Worm (Caenorhabditis elegans) whole organism, L1 larva: ENCODE results near the gene srh-79.

Experiments used
- C16A3.4 ChIP-seq: fragments of 150-350 bp; optimal IDR thresholded peaks from 2 replicates; lab custom pipeline; 2014; ENCODE audit warnings: missing biosample characterization, missing genetic modification characterization
- aha-1 ChIP-seq: fragments of 150-350 bp; optimal IDR thresholded peaks from 2 replicates; lab custom pipeline; 2014; ENCODE audit warnings: missing biosample characterization, missing genetic modification characterization
- aly-2 ChIP-seq: fragments of 150-350 bp; optimal IDR thresholded peaks from 2 replicates; lab custom pipeline; 2014; ENCODE audit warnings: missing biosample characterization, missing genetic modification characterization
- blmp-1 ChIP-seq: fragments of 150-350 bp; optimal IDR thresholded peaks from 2 replicates; lab custom pipeline; 2014; ENCODE audit warnings: missing biosample characterization, missing genetic modification characterization
- ceh-8 ChIP-seq: fragments of 200-800 bp; sonication (Bioruptor generic); optimal IDR thresholded peaks from 2 replicates; lab custom pipeline; 2018; ENCODE audit warnings: mild to moderate bottlenecking, missing genetic modification characterization, moderate library complexity, missing compliant biosample characterization
- ceh-82 ChIP-seq, 3 experiments: fragments of 150-350 bp in 1 of 3; sonication (generic microtip) in 2 of 3; optimal IDR thresholded peaks; 2 replicates each; lab custom pipeline; 2014 to 2017; ENCODE audit warnings: missing biosample characterization in 3 of 3, missing genetic modification characterization in 3 of 3
- dpl-1 ChIP-seq, 3 experiments: fragments of 150-350 bp in 2 of 3; sonication (generic microtip) in 1 of 3; optimal IDR thresholded peaks; 2 replicates each; lab custom pipeline; 2014 to 2017; ENCODE audit warnings: missing biosample characterization in 3 of 3, missing genetic modification characterization in 3 of 3, missing genetic modification reagents in 3 of 3
- efl-1 ChIP-seq, 4 experiments: fragments of 150-350 bp; optimal IDR thresholded peaks in 3 of 4; peaks in 1 of 4; 1 replicate in 1 of 4; 2 replicates in 3 of 4; lab custom pipeline; 2014; ENCODE audit warnings: missing biosample characterization in 2 of 4, missing genetic modification characterization in 2 of 4, missing genetic modification reagents in 2 of 4
- elt-2 ChIP-seq: sonication (generic microtip); optimal IDR thresholded peaks from 2 replicates; lab custom pipeline; 2016; ENCODE audit warnings: missing genetic modification characterization, mild to moderate bottlenecking, inconsistent platforms, missing compliant biosample characterization, missing genetic modification reagents
- fkh-10 ChIP-seq: sonication (generic microtip); optimal IDR thresholded peaks from 2 replicates; lab custom pipeline; 2017; ENCODE audit warnings: missing biosample characterization, missing genetic modification reagents, missing genetic modification characterization
- fos-1 ChIP-seq: fragments of 150-350 bp; optimal IDR thresholded peaks from 2 replicates; lab custom pipeline; 2014; ENCODE audit warnings: missing biosample characterization, missing genetic modification characterization
- hlh-17 ChIP-seq: fragments of 200-800 bp; sonication (Bioruptor generic); optimal IDR thresholded peaks from 2 replicates; lab custom pipeline; 2018; ENCODE audit warnings: missing genetic modification characterization, mild to moderate bottlenecking, missing compliant biosample characterization, moderate library complexity, borderline replicate concordance
- hlh-4 ChIP-seq: sonication (generic microtip); optimal IDR thresholded peaks from 2 replicates; lab custom pipeline; 2016; ENCODE audit warnings: mild to moderate bottlenecking, missing genetic modification characterization, missing compliant biosample characterization
- hpl-2 ChIP-seq: fragments of 150-350 bp; optimal IDR thresholded peaks from 2 replicates; lab custom pipeline; 2014; ENCODE audit warnings: missing biosample characterization, missing genetic modification reagents, missing genetic modification characterization
- irx-1 ChIP-seq: sonication (generic microtip); optimal IDR thresholded peaks from 2 replicates; lab custom pipeline; 2016; ENCODE audit warnings: missing genetic modification characterization, missing compliant biosample characterization
- jun-1 ChIP-seq: fragments of 150-350 bp; optimal IDR thresholded peaks from 2 replicates; lab custom pipeline; 2014; ENCODE audit warnings: missing biosample characterization, missing genetic modification reagents, missing genetic modification characterization
- lin-35 ChIP-seq, 2 experiments: fragments of 150-350 bp; optimal IDR thresholded peaks; 2 replicates each; lab custom pipeline; 2014; ENCODE audit warnings: missing biosample characterization in 2 of 2, missing genetic modification characterization in 2 of 2, missing genetic modification reagents in 2 of 2
- lsy-2 ChIP-seq, 2 experiments: fragments of 150-350 bp; optimal IDR thresholded peaks; 2 replicates each; lab custom pipeline; 2014; ENCODE audit warnings: missing biosample characterization in 2 of 2, missing genetic modification characterization in 2 of 2
- mep-1 ChIP-seq: fragments of 150-350 bp; optimal IDR thresholded peaks from 2 replicates; lab custom pipeline; 2014; ENCODE audit warnings: missing biosample characterization, missing genetic modification characterization
- nhr-11 ChIP-seq: fragments of 150-350 bp; optimal IDR thresholded peaks from 2 replicates; lab custom pipeline; 2014; ENCODE audit warnings: missing biosample characterization, missing genetic modification characterization
- nhr-19 ChIP-seq: fragments of 200-800 bp; sonication (Bioruptor generic); conservative IDR thresholded peaks from 2 replicates; pipeline ENCODE4 v1.3.6; 2022; ENCODE audit warnings: missing genetic modification characterization, missing compliant biosample characterization
- nhr-20 ChIP-seq: sonication (generic microtip); optimal IDR thresholded peaks from 2 replicates; lab custom pipeline; 2016; ENCODE audit warnings: mild to moderate bottlenecking, missing genetic modification characterization, missing compliant biosample characterization
- nhr-28 ChIP-seq: fragments of 150-350 bp; optimal IDR thresholded peaks from 2 replicates; lab custom pipeline; 2014; ENCODE audit warnings: missing biosample characterization, missing genetic modification characterization
- nhr-47 ChIP-seq: sonication (generic microtip); optimal IDR thresholded peaks from 2 replicates; lab custom pipeline; 2016; ENCODE audit warnings: mild to moderate bottlenecking, missing genetic modification characterization, moderate library complexity, missing compliant biosample characterization
- nhr-76 ChIP-seq: sonication (generic microtip); optimal IDR thresholded peaks from 2 replicates; lab custom pipeline; 2017; ENCODE audit warnings: missing biosample characterization, missing genetic modification characterization
- nhr-84 ChIP-seq: sonication (generic microtip); optimal IDR thresholded peaks from 2 replicates; lab custom pipeline; 2017; ENCODE audit warnings: missing biosample characterization, missing genetic modification characterization
- nhr-85 ChIP-seq: sonication (generic microtip); peaks from one replicate; lab custom pipeline; 2016; ENCODE audit warnings: missing genetic modification characterization, inconsistent platforms, missing compliant biosample characterization
- pag-3 ChIP-seq: sonication (generic microtip); optimal IDR thresholded peaks from 2 replicates; lab custom pipeline; 2017; ENCODE audit warnings: missing genetic modification characterization, mild to moderate bottlenecking, missing compliant biosample characterization, antibody characterized with exemption, borderline replicate concordance; ENCODE audit not compliant: insufficient read depth
- snpc-4 ChIP-seq: fragments of 150-350 bp; optimal IDR thresholded peaks from 2 replicates; lab custom pipeline; 2014; ENCODE audit warnings: missing biosample characterization, missing genetic modification characterization
- snu-23 ChIP-seq: sonication (generic microtip); optimal IDR thresholded peaks from 2 replicates; lab custom pipeline; 2016; ENCODE audit warnings: missing genetic modification characterization, missing compliant biosample characterization
- sox-4 ChIP-seq: sonication (generic microtip); optimal IDR thresholded peaks from 2 replicates; lab custom pipeline; 2016; ENCODE audit warnings: missing genetic modification characterization, missing compliant biosample characterization
- swsn-7 ChIP-seq: sonication (generic microtip); optimal IDR thresholded peaks from 2 replicates; lab custom pipeline; 2016; ENCODE audit warnings: missing genetic modification characterization, missing compliant biosample characterization
- tbx-2 ChIP-seq: sonication (generic microtip); optimal IDR thresholded peaks from 2 replicates; lab custom pipeline; 2016; ENCODE audit warnings: missing genetic modification characterization, missing compliant biosample characterization
- tlp-1 ChIP-seq: fragments of 150-350 bp; optimal IDR thresholded peaks from 2 replicates; lab custom pipeline; 2014; ENCODE audit warnings: missing biosample characterization, missing genetic modification characterization
- unc-30 ChIP-seq: sonication (generic microtip); optimal IDR thresholded peaks from 2 replicates; lab custom pipeline; 2017; ENCODE audit warnings: missing biosample characterization, missing genetic modification characterization
- unc-62 ChIP-seq: fragments of 150-350 bp; optimal IDR thresholded peaks from 2 replicates; lab custom pipeline; 2014; ENCODE audit warnings: missing biosample characterization, missing genetic modification reagents, missing genetic modification characterization
- vab-15 ChIP-seq: sonication (generic microtip); optimal IDR thresholded peaks from 2 replicates; lab custom pipeline; 2017; ENCODE audit warnings: missing genotype, mild to moderate bottlenecking, missing genetic modification characterization, missing compliant biosample characterization
- zag-1 ChIP-seq: fragments of 150-350 bp; optimal IDR thresholded peaks from 2 replicates; lab custom pipeline; 2014; ENCODE audit warnings: missing biosample characterization, missing genetic modification characterization
- zip-4 ChIP-seq: fragments of 200-800 bp; sonication (Bioruptor generic); optimal IDR thresholded peaks from 2 replicates; lab custom pipeline; 2018; ENCODE audit warnings: mild to moderate bottlenecking, missing genetic modification characterization, moderate library complexity, missing compliant biosample characterization
- ztf-11 ChIP-seq, 2 experiments: sonication (generic microtip); optimal IDR thresholded peaks; 2 replicates each; lab custom pipeline; 2016 to 2017; ENCODE audit warnings: missing genetic modification characterization in 2 of 2, missing biosample characterization in 1 of 2, missing compliant biosample characterization in 1 of 2

The srh-79 gene

ce11 chrV:7529840-7530239, 32.3 kb downstream of the srh-79 start, which contains the start of gene swt-2:
swt-2 (plus strand) TSS chrV:7530140.
- TF ChIP-seq unc-62 (no peak), nhr-11 (no peak), sox-4 (tag; lab: Kevin White, UChicago) (no peak), ceh-8 (GFP tag; lab: Kevin White, UChicago) (no peak), ztf-11 (tag; optimal IDR thresholded peaks at IDR 0.05; lab: Kevin White, UChicago) (no peak), nhr-85 (tag; lab: Kevin White, UChicago) (no peak), swsn-7 (no peak), efl-1 (optimal IDR thresholded peaks at IDR 0.05; lab: Kevin White, UChicago) (no peak), efl-1 (GFP tag; optimal IDR thresholded peaks at IDR 0.05 in 1 of 2; lab: Kevin White, UChicago) (no peak), irx-1 (no peak), blmp-1 (tag; lab: Kevin White, UChicago) (no peak), snpc-4 (tag; lab: Kevin White, UChicago) (no peak), zag-1 (tag; lab: Kevin White, UChicago) (no peak), tlp-1 (tag; lab: Kevin White, UChicago) (no peak), ceh-82 (tag; optimal IDR thresholded peaks at IDR 0.05; lab: Kevin White, UChicago) (no peak), unc-30 (tag; lab: Kevin White, UChicago) (no peak), fkh-10 (GFP tag; lab: Kevin White, UChicago) (no peak)
- TF ChIP-seq, all 84 proteins: peak for 0

DNA sequence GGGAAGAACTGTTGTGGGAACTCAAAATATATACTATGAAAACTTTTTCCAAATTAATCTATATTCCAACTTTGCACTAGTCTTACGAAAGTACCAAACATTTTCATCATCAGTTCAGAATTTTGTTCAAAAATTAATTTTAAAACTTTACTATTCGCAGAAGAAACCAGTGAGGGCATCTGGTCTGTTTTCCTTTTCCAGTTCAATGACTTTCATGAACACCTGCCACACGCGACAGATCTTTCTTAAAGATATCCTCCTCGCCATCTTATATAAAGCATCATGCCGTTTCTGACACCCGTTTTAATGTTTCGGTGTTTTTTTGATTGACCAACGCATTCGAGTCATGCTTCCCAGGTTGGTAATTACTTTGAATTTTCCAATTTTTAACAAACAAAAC, 35.4 kb downstream of the srh-79 start, which contains the start of gene C54F6.3:
TSS of gene C54F6.3 (plus strand) at position 301 of the 400 bp plus-strand sequence.
- TF ChIP-seq hpl-2 (GFP tag; lab: Kevin White, UChicago) = no peak
- no peak for TF ChIP-seq efl-1 (optimal IDR thresholded peaks at IDR 0.05; lab: Kevin White, UChicago)
- peak in 1 of 2 experiments; percentile 50 for TF ChIP-seq efl-1 (GFP tag; optimal IDR thresholded peaks at IDR 0.05 in 1 of 2; lab: Kevin White, UChicago)

DNA sequence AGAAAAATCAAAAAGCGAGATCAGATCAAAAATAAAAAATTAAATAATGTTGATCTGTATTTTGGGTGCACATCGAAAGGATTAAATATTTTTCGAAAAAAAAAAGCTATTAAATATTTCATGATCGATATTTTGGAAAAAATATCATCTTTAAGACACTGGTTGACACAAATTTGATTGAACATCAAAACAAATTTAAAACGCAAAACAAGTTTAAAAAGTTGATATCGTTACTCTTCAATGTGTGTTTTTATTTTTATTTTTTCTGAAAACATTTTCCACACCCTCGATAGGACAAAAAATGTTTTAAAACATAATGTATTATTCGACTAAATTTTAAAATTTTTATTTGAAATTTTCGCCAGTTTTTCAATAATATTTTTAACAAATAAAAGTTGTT, 40.5 kb downstream of the srh-79 start, which contains the start of gene C54F6.12:
TSS of gene C54F6.12 (minus strand) at position 101 of the 400 bp plus-strand sequence.
- TF ChIP-seq nhr-84 (tag; lab: Kevin White, UChicago) (no peak), snu-23 (GFP tag; lab: Kevin White, UChicago) (no peak), mep-1 (no peak), aly-2 (no peak), jun-1 (tag; lab: Kevin White, UChicago) (no peak), tbx-2 (no peak), elt-2 (no peak), nhr-28 (tag; lab: Kevin White, UChicago) (no peak), nhr-11 (no peak), lsy-2 (tag; optimal IDR thresholded peaks at IDR 0.05; lab: Kevin White, UChicago) (no peak), nhr-85 (tag; lab: Kevin White, UChicago) (no peak), blmp-1 (tag; lab: Kevin White, UChicago) (no peak), nhr-47 (no peak), sox-4 (tag; lab: Kevin White, UChicago) (no peak), pag-3 (tag; lab: Kevin White, UChicago) (no peak), zag-1 (tag; lab: Kevin White, UChicago) (no peak)

ce11 chrV:7539015-7539414, 41.5 kb downstream of the srh-79 start, which contains the start of gene srh-268:
srh-268 (plus strand) TSS chrV:7539315.
- TF ChIP-seq nhr-19 (GFP tag; lab: Robert Waterston, UW) = no peak
- TF ChIP-seq aha-1 (tag; lab: Kevin White, UChicago) = no peak
- no peak for TF ChIP-seq fos-1 (tag; lab: Kevin White, UChicago)
- TF ChIP-seq dpl-1 (GFP tag; optimal IDR thresholded peaks at IDR 0.05; lab: Kevin White, UChicago) = no peak
- no peak for TF ChIP-seq nhr-28 (tag; lab: Kevin White, UChicago)
- no peak for TF ChIP-seq lsy-2 (tag; optimal IDR thresholded peaks at IDR 0.05; lab: Kevin White, UChicago)
- no peak for TF ChIP-seq C16A3.4
- TF ChIP-seq hlh-4 (tag; lab: Kevin White, UChicago) = no peak
- TF ChIP-seq nhr-76 (tag; lab: Kevin White, UChicago) = no peak
- TF ChIP-seq nhr-20 (tag; lab: Kevin White, UChicago) = no peak
- no peak for TF ChIP-seq hlh-17 (GFP tag; lab: Kevin White, UChicago)
- no peak for TF ChIP-seq zip-4 (GFP tag; lab: Kevin White, UChicago)
- no peak for TF ChIP-seq nhr-85 (tag; lab: Kevin White, UChicago)
- no peak for TF ChIP-seq lin-35 (GFP tag; optimal IDR thresholded peaks at IDR 0.05; lab: Kevin White, UChicago)
- no peak for TF ChIP-seq hpl-2 (GFP tag; lab: Kevin White, UChicago)
- TF ChIP-seq nhr-11 = no peak
- no peak for TF ChIP-seq vab-15
- no peak for TF ChIP-seq swsn-7
